Fruit fly (Drosophila melanogaster): ENCODE measurements around the gene CG14983.

CG14983 gene

DNA sequence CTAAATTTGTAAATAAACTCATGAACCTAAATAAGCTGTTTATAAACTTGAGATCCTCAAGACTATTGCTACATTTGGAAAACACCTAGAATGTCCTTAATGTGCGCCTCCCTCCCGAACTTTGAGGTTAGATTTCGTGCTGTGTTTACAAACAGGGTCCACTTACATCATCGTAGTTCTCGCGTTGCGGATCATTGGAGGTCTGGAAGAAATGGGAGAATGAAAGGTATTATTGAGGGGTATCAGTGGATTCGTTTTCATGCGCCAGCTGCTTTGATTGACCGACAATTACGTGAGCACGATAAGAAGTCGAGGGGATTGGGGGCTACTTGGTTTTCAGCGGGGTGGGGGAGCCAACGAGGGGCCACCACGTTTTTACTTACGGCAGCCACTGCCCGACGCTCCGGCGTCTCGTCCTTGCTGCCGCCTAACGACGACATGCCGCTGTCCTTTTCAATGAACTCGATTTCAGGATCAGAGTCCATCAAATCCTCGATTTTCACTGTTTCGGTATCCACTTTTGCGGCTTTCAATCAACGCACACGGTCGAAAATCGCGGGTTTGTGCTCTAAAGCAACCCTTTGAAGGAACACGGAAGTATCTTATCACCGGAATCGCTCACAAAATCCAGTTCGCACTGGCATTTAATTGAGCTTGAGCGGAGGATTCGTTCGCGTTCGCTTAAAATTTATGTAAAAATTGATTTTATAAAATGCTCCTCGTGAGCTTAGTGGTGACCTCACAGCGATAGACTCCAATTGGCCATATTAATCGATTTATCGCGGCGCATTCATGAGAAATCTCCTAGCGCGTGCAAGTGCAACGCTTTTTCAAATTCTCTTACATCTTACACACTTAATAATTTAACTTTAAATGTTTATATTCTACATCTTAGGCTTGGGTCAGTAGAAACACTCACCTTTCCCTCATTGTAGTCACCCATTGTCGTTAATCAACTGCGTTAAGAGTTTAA is 40.0 kb downstream of the CG14983 start (continued):
- TF ChIP-seq mld (GFP tag; IDR thresholded peaks at IDR 0.05; ENCODE audit: partially characterized antibody) (no peak), CG15073 (GFP tag; optimal IDR thresholded peaks at IDR 0.05) (no peak), shn (GFP tag; optimal IDR thresholded peaks at IDR 0.05) (no peak), Atf3 (GFP tag; optimal IDR thresholded peaks at IDR 0.05) (no peak), E2f2 (GFP tag; IDR thresholded peaks at IDR 0.05) (peak; percentile 75), NfI (GFP tag; optimal IDR thresholded peaks at IDR 0.05) (no peak), PHDP (tag; optimal IDR thresholded peaks at IDR 0.05) (no peak), Oaz (GFP tag; IDR thresholded peaks at IDR 0.05) (no peak), Ets97D (GFP tag; optimal IDR thresholded peaks at IDR 0.05) (peak; percentile 32), sob (GFP tag; IDR thresholded peaks at IDR 0.05) (peak; percentile 8; the same call in 1 of the 2 replicates), Dbx (GFP tag; IDR thresholded peaks at IDR 0.05) (no peak), trem (tag; optimal IDR thresholded peaks at IDR 0.05) (peak; percentile 44), knrl (GFP tag; IDR thresholded peaks at IDR 0.05; ENCODE audit: partially characterized antibody) (peak; percentile 59), dysf (GFP tag; IDR thresholded peaks at IDR 0.05) (no peak), wek (GFP tag; optimal IDR thresholded peaks at IDR 0.05) (no peak), HLH4C (GFP tag; IDR thresholded peaks at IDR 0.05; ENCODE audit: partially characterized antibody) (peak; percentile 64; the same call in 2 of the 3 replicates), pzg (GFP tag; optimal IDR thresholded peaks at IDR 0.05) (peak; percentile 79), HLHmδ (GFP tag; optimal IDR thresholded peaks at IDR 0.05) (no peak), Dref (GFP tag; IDR thresholded peaks at IDR 0.05) (peak; percentile 96), HmgZ (tag; optimal IDR thresholded peaks at IDR 0.05) (peak; percentile 20), CG3995 (GFP tag; optimal IDR thresholded peaks at IDR 0.05) (peak; percentile 26), CG2712 (tag; optimal IDR thresholded peaks at IDR 0.05) (peak; percentile 40), Hsf (GFP tag; optimal IDR thresholded peaks at IDR 0.05) (no peak), ssp (GFP tag; IDR thresholded peaks at IDR 0.05) (no peak), slbo (GFP tag; IDR thresholded peaks at IDR 0.05) (no peak), CG9797 (GFP tag; optimal IDR thresholded peaks at IDR 0.05) (peak; percentile 47), BtbVII (GFP tag; optimal IDR thresholded peaks at IDR 0.05) (no peak), Vsx1 (GFP tag; optimal IDR thresholded peaks at IDR 0.05) (no peak), her (GFP tag; optimal IDR thresholded peaks at IDR 0.05) (peak; percentile 99), seq (GFP tag; IDR thresholded peaks at IDR 0.05) (no peak), crp (GFP tag; optimal IDR thresholded peaks at IDR 0.05) (peak in 1 of 2 experiments; percentile 41), danr (GFP tag; IDR thresholded peaks at IDR 0.05) (no peak), Chrac-16 (GFP tag; optimal IDR thresholded peaks at IDR 0.05) (no peak), nerfin-1 (tag; optimal IDR thresholded peaks at IDR 0.05) (no peak), Ptx1 (GFP tag; IDR thresholded peaks at IDR 0.05) (no peak), da (GFP tag; optimal IDR thresholded peaks at IDR 0.05) (no peak), Nf-YB (GFP tag; optimal IDR thresholded peaks at IDR 0.05) (no peak), tna (GFP tag; IDR thresholded peaks at IDR 0.05; ENCODE audit: partially characterized antibody) (peak; percentile 40; the same call in 1 of the 2 replicates), MBD-R2 (GFP tag; IDR thresholded peaks at IDR 0.05) (peak; percentile 31; the same call in 1 of the 2 replicates), al (GFP tag; IDR thresholded peaks at IDR 0.05) (no peak), stwl (tag; optimal IDR thresholded peaks at IDR 0.05) (peak; percentile 72), Bgb (GFP tag; IDR thresholded peaks at IDR 0.05; ENCODE audit: partially characterized antibody) (peak; percentile 65), CHES-1-like (GFP tag; optimal IDR thresholded peaks at IDR 0.05) (peak; percentile 2), pfk (GFP tag; optimal IDR thresholded peaks at IDR 0.05) (no peak), CG34224 (GFP tag; IDR thresholded peaks at IDR 0.05; ENCODE audit: partially characterized antibody) (peak; percentile 68), nau (GFP tag; optimal IDR thresholded peaks at IDR 0.05) (no peak), Pdp1 (GFP tag; optimal IDR thresholded peaks at IDR 0.05) (peak in 1 of 2 experiments; percentile 97)
